Fruit fly (Drosophila melanogaster) whole organism, prepupa: Measurements from ENCODE around the gene bi.

Experiments used
- CG1621 ChIP-seq: fragments of 200-800 bp; sonication (Bioruptor generic); optimal IDR thresholded peaks from 3 replicates; lab custom pipeline; 2018; ENCODE audit warnings: missing biosample characterization, mild to moderate bottlenecking, missing genetic modification characterization
- CG6276 ChIP-seq: fragments of 200-800 bp; sonication (Bioruptor generic); optimal IDR thresholded peaks from 2 replicates; lab custom pipeline; 2017; ENCODE audit warnings: missing biosample characterization, mild to moderate bottlenecking, missing genetic modification characterization
- CG6808 ChIP-seq: fragments of 200-800 bp; sonication (Bioruptor generic); optimal IDR thresholded peaks from 3 replicates; lab custom pipeline; 2017; ENCODE audit warnings: missing biosample characterization, missing genetic modification characterization, mild to moderate bottlenecking, moderate library complexity, missing genetic modification reagents
- Hr39 ChIP-seq: fragments of 200-800 bp; sonication (Bioruptor generic); optimal IDR thresholded peaks from 2 replicates; lab custom pipeline; 2016; ENCODE audit warnings: missing biosample characterization, missing genetic modification characterization
- OdsH ChIP-seq: fragments of 200-800 bp; sonication (Bioruptor generic); optimal IDR thresholded peaks from 3 replicates; lab custom pipeline; 2016; ENCODE audit warnings: missing biosample characterization, missing genetic modification characterization
- Sox102F ChIP-seq: fragments of 200-800 bp; sonication (Bioruptor generic); optimal IDR thresholded peaks from 2 replicates; lab custom pipeline; 2016; ENCODE audit warnings: missing biosample characterization, mild to moderate bottlenecking, missing genetic modification characterization
- achi ChIP-seq: fragments of 200-800 bp; sonication (Bioruptor generic); optimal IDR thresholded peaks from 3 replicates; lab custom pipeline; 2016; ENCODE audit warnings: missing biosample characterization, missing genetic modification characterization

dm6 chrX:4507121-4507520, 94.5 kb downstream of the bi start:
- TF ChIP-seq achi (peak; percentile 59), CG6808 (GFP tag; lab: Kevin White, UChicago) (peak; percentile 28), CG1621 (tag; lab: Kevin White, UChicago) (peak; percentile 39), OdsH (GFP tag; lab: Kevin White, UChicago) (peak; percentile 56), Hr39 (GFP tag; lab: Kevin White, UChicago) (peak; percentile 39), CG6276 (no peak), Sox102F (GFP tag; lab: Kevin White, UChicago) (peak; percentile 47)
